Worm (Caenorhabditis elegans): ENCODE measurements around the gene Y69A2AR.25.

ce11 chrIV:2568267-2568666 lies at the start of gene Y69A2AR.25, which contains the start of gene Y69A2AR.12:
- no peak for TF ChIP-seq pha-4 (tag; optimal IDR thresholded peaks at IDR 0.05)
- no peak for TF ChIP-seq tbp1 (GFP tag; optimal IDR thresholded peaks at IDR 0.05)
- TF ChIP-seq T07F8.4 (tag; optimal IDR thresholded peaks at IDR 0.05): no peak

Data from whole organism, young adult.